Worm (Caenorhabditis elegans): ENCODE results near the gene parg-2.

Gene parg-2

DNA sequence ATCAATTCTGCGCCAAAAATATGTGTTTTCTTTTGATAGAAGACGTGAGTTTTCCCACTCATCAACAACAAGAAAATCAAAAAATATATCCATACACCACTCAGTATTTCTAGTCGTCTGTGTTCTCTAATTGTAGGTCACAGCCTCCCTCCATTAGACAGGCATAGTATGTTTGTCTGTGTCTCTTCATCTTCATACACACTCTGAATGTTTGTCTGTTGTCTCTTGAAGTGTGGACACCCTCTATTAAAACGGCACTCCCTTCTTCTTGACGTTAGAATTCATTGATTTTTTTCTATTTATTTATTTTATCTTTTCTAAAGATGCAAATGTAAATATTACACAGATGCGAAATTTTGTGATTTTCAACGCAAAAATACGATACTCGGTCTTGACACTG, 22.4 kb upstream of the parg-2 start:
- TF ChIP-seq hmg-1.2 (GFP tag; IDR thresholded peaks at IDR 0.05), result peak; percentile 73; the same call in 1 of the 2 replicates
- TF ChIP-seq Y56A3A.18 (GFP tag; IDR thresholded peaks at IDR 0.05), result no peak

DNA sequence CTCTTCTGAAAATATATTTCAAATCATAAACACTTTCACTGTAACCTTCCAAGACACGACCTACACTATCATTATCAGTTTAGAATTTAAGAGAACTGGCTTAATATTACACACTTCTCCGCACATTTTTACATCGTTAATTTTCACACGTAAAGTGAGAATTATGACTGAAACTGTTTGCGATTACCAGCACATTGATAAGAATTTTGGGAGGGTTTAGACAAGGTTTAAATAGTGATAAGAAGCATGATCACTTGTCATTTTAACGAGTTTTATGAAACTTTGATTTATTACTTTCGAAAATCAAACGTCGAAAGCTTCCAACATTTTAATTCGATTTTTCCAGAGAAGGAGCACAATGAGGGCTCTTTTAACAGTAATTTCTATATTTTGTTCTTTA, 15.5 kb upstream of the parg-2 start, which contains the start of gene F21D5.3:
F21D5.3 (plus strand) TSS at position 347 of the 400 bp plus-strand sequence.
- TF ChIP-seq lin-54 (GFP tag; optimal IDR thresholded peaks at IDR 0.05) (no peak), cebp-1 (GFP tag; IDR thresholded peaks at IDR 0.05) (no peak), cebp-1 (tag; optimal IDR thresholded peaks at IDR 0.05) (peak; percentile 0), ets-4 (GFP tag; optimal IDR thresholded peaks at IDR 0.05) (peak; percentile 10), snpc-4 (GFP tag; optimal IDR thresholded peaks at IDR 0.05) (peak; percentile 1), snpc-4 (tag; optimal IDR thresholded peaks at IDR 0.05) (no peak), madf-6 (GFP tag; IDR thresholded peaks at IDR 0.05) (peak; percentile 42), lir-1 (GFP tag; conservative IDR thresholded peaks at IDR 0.05) (no peak), nhr-80 (tag; optimal IDR thresholded peaks at IDR 0.05) (peak; percentile 67), hrde-1 (tag; optimal IDR thresholded peaks at IDR 0.05; ENCODE audit: borderline replicate concordance) (peak; percentile 15)

DNA sequence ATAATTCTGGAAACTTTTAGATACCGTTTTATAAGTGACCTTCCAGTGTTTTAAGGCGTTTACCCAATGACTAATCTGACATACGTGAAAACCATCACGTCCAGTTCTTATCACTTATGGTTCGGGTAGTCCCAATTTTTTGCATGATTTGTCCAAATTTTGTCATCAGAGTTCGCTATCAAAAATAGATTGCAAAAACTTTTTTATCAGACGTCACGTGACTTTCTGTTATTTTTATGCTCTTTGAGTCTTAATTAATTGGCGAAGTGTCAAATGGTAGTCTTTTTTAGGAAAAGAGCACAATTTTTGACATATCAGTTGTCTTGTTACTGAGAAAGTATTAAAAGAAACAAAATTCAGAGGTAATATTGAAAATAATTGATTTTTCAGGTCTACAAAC, 14.7 kb upstream of the parg-2 start:
- TF ChIP-seq lin-40 (tag; optimal IDR thresholded peaks at IDR 0.05), result no peak
- no peak for TF ChIP-seq cebp-1 (GFP tag; IDR thresholded peaks at IDR 0.05)
- TF ChIP-seq cebp-1 (tag; optimal IDR thresholded peaks at IDR 0.05), result peak; percentile 36
- no peak for TF ChIP-seq F22D6.2 (tag; optimal IDR thresholded peaks at IDR 0.05)
- peak; percentile 4 for TF ChIP-seq unc-62 (GFP tag; optimal IDR thresholded peaks at IDR 0.05)
- peak; percentile 77 for TF ChIP-seq nhr-80 (tag; optimal IDR thresholded peaks at IDR 0.05)
- TF ChIP-seq F49E8.2 (tag; optimal IDR thresholded peaks at IDR 0.05; ENCODE audit: insufficient read depth), result no peak
- no peak for TF ChIP-seq tbp1 (GFP tag; optimal IDR thresholded peaks at IDR 0.05)
- TF ChIP-seq aptf-3 (GFP tag; IDR thresholded peaks at IDR 0.05), result no peak
- no peak for TF ChIP-seq B0261.1 (tag; optimal IDR thresholded peaks at IDR 0.05)

DNA sequence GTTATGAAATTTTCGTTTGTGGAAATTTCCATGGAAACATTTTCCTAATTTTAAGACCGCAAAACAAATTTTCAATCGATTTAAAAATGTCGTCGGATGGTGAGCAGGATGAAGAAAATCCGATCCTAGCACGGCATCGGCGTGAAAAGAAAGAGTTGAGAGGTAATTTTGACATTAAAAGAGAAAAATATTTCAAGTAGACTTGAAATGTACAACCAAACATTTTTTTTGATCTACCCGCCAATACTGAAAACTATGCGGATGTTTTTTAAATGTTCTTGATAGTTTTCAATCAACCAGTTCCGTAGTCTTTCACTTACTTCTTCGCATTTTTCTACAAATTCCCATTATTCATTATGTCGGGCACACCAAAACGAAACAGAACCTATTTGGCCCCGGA, 13.2 kb upstream of the parg-2 start, which contains the start of gene otub-3:
otub-3 (plus strand) TSS at position 56 of the 400 bp plus-strand sequence.
- TF ChIP-seq attf-6 (GFP tag; IDR thresholded peaks at IDR 0.05), result 0 out of 2 replicates have a peak, but pooled peaks have one; percentile 57
- TF ChIP-seq nfyb-1 (GFP tag; IDR thresholded peaks at IDR 0.05), result no peak
- peak; percentile 20 for TF ChIP-seq repo-1 (tag; optimal IDR thresholded peaks at IDR 0.05)
- peak; percentile 85 for TF ChIP-seq madf-6 (GFP tag; IDR thresholded peaks at IDR 0.05)
- TF ChIP-seq die-1 (tag; optimal IDR thresholded peaks at IDR 0.05), result no peak
- TF ChIP-seq efl-1 (GFP tag; optimal IDR thresholded peaks at IDR 0.05), result peak; percentile 78
- TF ChIP-seq ZK185.1 (tag; optimal IDR thresholded peaks at IDR 0.05; ENCODE audit: poor library complexity, severe bottlenecking), result no peak
- peak; percentile 4 for TF ChIP-seq athp-1 (tag; optimal IDR thresholded peaks at IDR 0.05)
- no peak for TF ChIP-seq aptf-3 (GFP tag; IDR thresholded peaks at IDR 0.05)
- TF ChIP-seq xnd-1 (tag; optimal IDR thresholded peaks at IDR 0.05), result peak; percentile 66
- TF ChIP-seq B0336.3 (GFP tag; IDR thresholded peaks at IDR 0.05), result peak; percentile 44; the same call in 1 of the 2 replicates
- peak; percentile 24 for TF ChIP-seq hrde-1 (tag; optimal IDR thresholded peaks at IDR 0.05; ENCODE audit: borderline replicate concordance)
- TF ChIP-seq lin-54 (GFP tag; optimal IDR thresholded peaks at IDR 0.05), result peak; percentile 13
- peak; percentile 74 for TF ChIP-seq madf-8 (GFP tag; conservative IDR thresholded peaks at IDR 0.05)
- TF ChIP-seq ama-1 (optimal IDR thresholded peaks at IDR 0.05), result no peak
- peak in 1 of 2 experiments; percentile 18 for TF ChIP-seq ama-1 (GFP tag; optimal IDR thresholded peaks at IDR 0.05)
- no peak for TF ChIP-seq F33H1.4 (GFP tag; IDR thresholded peaks at IDR 0.05)

DNA sequence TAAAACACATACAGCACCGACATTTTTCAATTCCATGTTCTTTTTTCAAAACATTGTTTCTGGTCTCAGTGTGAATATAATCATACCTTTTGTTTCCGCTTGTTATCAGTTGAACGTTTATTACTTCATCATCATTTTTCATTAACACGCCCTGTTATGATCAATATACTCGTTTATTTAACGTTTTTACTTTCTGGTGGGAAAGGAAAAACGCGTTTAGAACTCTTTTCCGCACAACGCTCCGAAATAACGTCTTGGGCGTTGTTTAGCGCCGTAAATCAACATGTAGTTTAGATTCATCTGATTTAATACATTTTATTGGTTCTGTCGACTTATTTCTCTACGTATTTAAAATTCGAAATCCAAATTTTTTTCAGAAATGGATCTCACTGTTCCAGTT, 10.4 kb upstream of the parg-2 start, which contains the start of gene pgm-3:
pgm-3 (plus strand) TSS at position 378 of the 400 bp plus-strand sequence.
- TF ChIP-seq K12H6.12 (tag; optimal IDR thresholded peaks at IDR 0.05) (no peak), T26A5.8 (tag; optimal IDR thresholded peaks at IDR 0.05) (no peak), attf-6 (GFP tag; IDR thresholded peaks at IDR 0.05) (no peak), attf-3 (GFP tag; conservative IDR thresholded peaks at IDR 0.05) (peak; percentile 75), efl-1 (GFP tag; optimal IDR thresholded peaks at IDR 0.05) (no peak), zfh-2 (GFP tag; conservative IDR thresholded peaks at IDR 0.05) (no peak), madf-6 (GFP tag; IDR thresholded peaks at IDR 0.05) (no peak), sea-2 (GFP tag; IDR thresholded peaks at IDR 0.05) (no peak)
